Worm (Caenorhabditis elegans): ENCODE measurements around the gene clhm-1.
A peak's percentile ranks its signal among the peaks of the same experiment; 100 is the strongest.

clhm-1 gene

ce11 chrII:6858835-6859234, 12.0 kb downstream of the clhm-1 start:
- TF ChIP-seq nhr-120 (GFP tag; IDR thresholded peaks at IDR 0.05) = no peak
- no peak for TF ChIP-seq nfyb-1 (GFP tag; IDR thresholded peaks at IDR 0.05)
- no peak for TF ChIP-seq dox-1 (GFP tag; IDR thresholded peaks at IDR 0.05)
- TF ChIP-seq hmg-1.2 (GFP tag; IDR thresholded peaks at IDR 0.05) = peak; percentile 84; the same call in 1 of the 2 replicates
- no peak for TF ChIP-seq pha-4 (tag; optimal IDR thresholded peaks at IDR 0.05)
- TF ChIP-seq Y79H2A.3 (GFP tag; conservative IDR thresholded peaks at IDR 0.05) = no peak
- TF ChIP-seq ztf-18 (tag; optimal IDR thresholded peaks at IDR 0.05) = peak; percentile 11
- peak; percentile 16 for TF ChIP-seq tbp1 (GFP tag; optimal IDR thresholded peaks at IDR 0.05)
- TF ChIP-seq zfh-2 (GFP tag; conservative IDR thresholded peaks at IDR 0.05) = no peak
- TF ChIP-seq F39B2.1 (GFP tag; IDR thresholded peaks at IDR 0.05) = no peak
- TF ChIP-seq snpc-4 (GFP tag; optimal IDR thresholded peaks at IDR 0.05) = no peak
- TF ChIP-seq snpc-4 (tag; optimal IDR thresholded peaks at IDR 0.05) = peak in 1 of 4 experiments; percentile 1
- no peak for TF ChIP-seq dpff-1 (tag; optimal IDR thresholded peaks at IDR 0.05)
- TF ChIP-seq nhr-80 (tag; optimal IDR thresholded peaks at IDR 0.05) = peak; percentile 61
- TF ChIP-seq lin-35 (GFP tag; optimal IDR thresholded peaks at IDR 0.05) = peak in 1 of 3 experiments; percentile 11

ce11 chrII:6858201-6858600, 12.6 kb downstream of the clhm-1 start, which contains the start of gene dnj-5:
TSS of gene dnj-5 (minus strand) at chrII:6858301.
- TF ChIP-seq sptf-2 (GFP tag; optimal IDR thresholded peaks at IDR 0.05) (no peak), chd-7 (tag; optimal IDR thresholded peaks at IDR 0.05) (no peak), nhr-90 (tag; optimal IDR thresholded peaks at IDR 0.05) (no peak), attf-3 (GFP tag; conservative IDR thresholded peaks at IDR 0.05) (no peak), unc-62 (GFP tag; optimal IDR thresholded peaks at IDR 0.05) (no peak), zfh-2 (GFP tag; conservative IDR thresholded peaks at IDR 0.05) (no peak), B0035.1 (tag; optimal IDR thresholded peaks at IDR 0.05) (no peak), snpc-4 (GFP tag; optimal IDR thresholded peaks at IDR 0.05) (no peak), snpc-4 (tag; optimal IDR thresholded peaks at IDR 0.05) (no peak), egl-18 (GFP tag; IDR thresholded peaks at IDR 0.05) (no peak), Y56A3A.18 (GFP tag; IDR thresholded peaks at IDR 0.05) (no peak), sea-2 (GFP tag; IDR thresholded peaks at IDR 0.05) (no peak)

ce11 chrII:6853059-6853466, 17.7 kb downstream of the clhm-1 start:
- no peak for TF ChIP-seq ama-1 (optimal IDR thresholded peaks at IDR 0.05)
- TF ChIP-seq ama-1 (GFP tag; optimal IDR thresholded peaks at IDR 0.05) = peak; percentile 33 to 87
- no peak for TF ChIP-seq lsy-27 (tag; optimal IDR thresholded peaks at IDR 0.05; ENCODE audit: borderline replicate concordance, insufficient read depth)
- no peak for TF ChIP-seq F23B12.7 (tag; optimal IDR thresholded peaks at IDR 0.05; ENCODE audit: insufficient read depth)
- TF ChIP-seq sdz-38 (tag; optimal IDR thresholded peaks at IDR 0.05) = no peak
- TF ChIP-seq ztf-18 (tag; optimal IDR thresholded peaks at IDR 0.05) = peak; percentile 51
- peak; percentile 35 for TF ChIP-seq mxl-1 (tag; optimal IDR thresholded peaks at IDR 0.05)
- no peak for TF ChIP-seq let-526 (GFP tag; IDR thresholded peaks at IDR 0.05)
- peak; percentile 72 for TF ChIP-seq rcor-1 (GFP tag; IDR thresholded peaks at IDR 0.05)
- peak; percentile 21; the same call in 1 of the 2 replicates for TF ChIP-seq hmg-20 (GFP tag; IDR thresholded peaks at IDR 0.05)
- no peak for TF ChIP-seq F22D6.2 (tag; optimal IDR thresholded peaks at IDR 0.05)
- TF ChIP-seq mel-28 (tag; optimal IDR thresholded peaks at IDR 0.05; ENCODE audit: borderline replicate concordance) = no peak
- no peak for TF ChIP-seq T26A5.8 (tag; optimal IDR thresholded peaks at IDR 0.05)
- TF ChIP-seq nhr-90 (tag; optimal IDR thresholded peaks at IDR 0.05) = peak; percentile 64
- TF ChIP-seq nhr-120 (GFP tag; IDR thresholded peaks at IDR 0.05) = no peak
- no peak for TF ChIP-seq repo-1 (tag; optimal IDR thresholded peaks at IDR 0.05)
- no peak for TF ChIP-seq bed-2 (GFP tag; IDR thresholded peaks at IDR 0.05)
- 0 out of 2 replicates have a peak, but pooled peaks have one; percentile 28 for TF ChIP-seq attf-6 (GFP tag; IDR thresholded peaks at IDR 0.05)
- peak; percentile 69 for TF ChIP-seq lin-40 (tag; optimal IDR thresholded peaks at IDR 0.05)
- peak; percentile 60 for TF ChIP-seq B0035.1 (tag; optimal IDR thresholded peaks at IDR 0.05)
- 0 out of 2 replicates have a peak, but pooled peaks have one; percentile 35 for TF ChIP-seq Y56A3A.18 (GFP tag; IDR thresholded peaks at IDR 0.05)
- TF ChIP-seq F10E7.11 (tag; optimal IDR thresholded peaks at IDR 0.05) = peak; percentile 28
- peak; percentile 61 for TF ChIP-seq nfyb-1 (GFP tag; IDR thresholded peaks at IDR 0.05)
- peak; percentile 26; the same call in 1 of the 2 replicates for TF ChIP-seq ceh-100 (GFP tag; IDR thresholded peaks at IDR 0.05)
- peak; percentile 78 for TF ChIP-seq B0261.1 (tag; optimal IDR thresholded peaks at IDR 0.05)
- TF ChIP-seq F49E8.2 (tag; optimal IDR thresholded peaks at IDR 0.05; ENCODE audit: insufficient read depth) = no peak
- TF ChIP-seq Y67H2A.10 (GFP tag; conservative IDR thresholded peaks at IDR 0.05) = 0 out of 2 replicates have a peak, but pooled peaks have one; percentile 46
- no peak for TF ChIP-seq hsf-1 (GFP tag; IDR thresholded peaks at IDR 0.05)
